Fruit fly (Drosophila melanogaster) whole organism, embryonic: ENCODE results near the gene Gmppb.

Source experiments
- Aef1 ChIP-seq: fragments of 200-800 bp; sonication (Bioruptor generic); IDR thresholded peaks from 3 replicates; pipeline ENCODE4 v1.3.6; 2022; ENCODE audit warnings: missing biosample characterization, missing genetic modification characterization
- CG1529 ChIP-seq: fragments of 200-800 bp; sonication (Bioruptor generic); optimal IDR thresholded peaks from 3 replicates; lab custom pipeline; 2018; ENCODE audit warnings: missing biosample characterization, missing genetic modification characterization
- CG16813 ChIP-seq: fragments of 200-800 bp; sonication (Bioruptor generic); IDR thresholded peaks from 3 replicates; pipeline ENCODE4 v1.3.6; 2022; ENCODE audit warnings: missing biosample characterization, missing genetic modification characterization; ENCODE audit not compliant: partially characterized antibody
- Usf ChIP-seq: fragments of 200-800 bp; sonication (Bioruptor generic); optimal IDR thresholded peaks from 2 replicates; lab custom pipeline; 2017; ENCODE audit warnings: missing genotype, missing biosample characterization, missing genetic modification characterization
- ase ChIP-seq: fragments of 200-800 bp; sonication (Bioruptor generic); IDR thresholded peaks from 3 replicates; pipeline ENCODE4 v1.3.6; 2022; ENCODE audit warnings: missing biosample characterization, missing genetic modification characterization
- emc ChIP-seq: fragments of 200-800 bp; sonication (Bioruptor generic); optimal IDR thresholded peaks from 2 replicates; lab custom pipeline; 2016; ENCODE audit warnings: missing biosample characterization, missing genetic modification characterization
- sr ChIP-seq: fragments of 200-800 bp; sonication (Bioruptor generic); IDR thresholded peaks from 3 replicates; pipeline ENCODE4 v1.3.6; 2022; ENCODE audit warnings: missing biosample characterization, missing genetic modification characterization

- TF ChIP-seq sr (GFP tag; lab: Robert Waterston, UW): no peak
- TF ChIP-seq CG16813: no peak
- TF ChIP-seq CG1529 (GFP tag; lab: Kevin White, UChicago): no peak
- TF ChIP-seq ase: no peak
- TF ChIP-seq Usf (GFP tag; lab: Kevin White, UChicago): no peak
- no peak for TF ChIP-seq emc
- no peak for TF ChIP-seq Aef1
These were observed 13.2 kb upstream of the Gmppb start for dm6 chr3R:4798025-4798424.
